Worm (Caenorhabditis elegans) whole organism, L2 larva: ENCODE measurements around the gene gdh-1.

Experiments
- R02D3.7 ChIP-seq: fragments of 150-350 bp; optimal IDR thresholded peaks from 2 replicates; lab custom pipeline; 2014; ENCODE audit warnings: missing biosample characterization, missing genetic modification characterization
- ama-1 ChIP-seq: fragments of 150-350 bp; optimal IDR thresholded peaks from 2 replicates; lab custom pipeline; 2018; ENCODE audit warnings: inconsistent platforms
- blmp-1 ChIP-seq: sonication (generic microtip); optimal IDR thresholded peaks from 2 replicates; lab custom pipeline; 2017; ENCODE audit warnings: missing genetic modification characterization, mild to moderate bottlenecking, missing compliant biosample characterization, antibody characterized with exemption, moderate library complexity; ENCODE audit not compliant: insufficient read depth
- egl-27 ChIP-seq: sonication (generic microtip); optimal IDR thresholded peaks from 3 replicates; lab custom pipeline; 2017; ENCODE audit warnings: missing biosample characterization, missing genetic modification reagents, missing genetic modification characterization
- elt-3 ChIP-seq: sonication (generic microtip); optimal IDR thresholded peaks from 2 replicates; lab custom pipeline; 2017; ENCODE audit warnings: missing biosample characterization, missing genetic modification characterization
- fos-1 ChIP-seq: fragments of 150-350 bp; optimal IDR thresholded peaks from 2 replicates; lab custom pipeline; 2014; ENCODE audit warnings: missing biosample characterization, missing genetic modification characterization
- lin-13 ChIP-seq: fragments of 150-350 bp; optimal IDR thresholded peaks from 2 replicates; lab custom pipeline; 2014; ENCODE audit warnings: missing biosample characterization, missing genetic modification reagents, missing genetic modification characterization
- mdl-1 ChIP-seq, 2 experiments: fragments of 150-350 bp in 1 of 2; sonication (generic microtip) in 1 of 2; optimal IDR thresholded peaks; 2 replicates each; lab custom pipeline; 2017; ENCODE audit warnings: missing biosample characterization in 2 of 2, missing genetic modification characterization in 2 of 2
- nhr-12 ChIP-seq: fragments of 150-350 bp; optimal IDR thresholded peaks from 2 replicates; lab custom pipeline; 2014; ENCODE audit warnings: missing biosample characterization, missing genetic modification characterization
- nhr-21 ChIP-seq: fragments of 150-350 bp; optimal IDR thresholded peaks from 2 replicates; lab custom pipeline; 2014; ENCODE audit warnings: missing biosample characterization, missing genetic modification characterization
- nhr-237 ChIP-seq: fragments of 150-350 bp; optimal IDR thresholded peaks from 2 replicates; lab custom pipeline; 2014; ENCODE audit warnings: missing biosample characterization, missing genetic modification characterization
- nhr-77 ChIP-seq: fragments of 150-350 bp; optimal IDR thresholded peaks from 2 replicates; lab custom pipeline; 2014; ENCODE audit warnings: missing biosample characterization, missing genetic modification characterization
- zag-1 ChIP-seq: fragments of 150-350 bp; optimal IDR thresholded peaks from 2 replicates; lab custom pipeline; 2014; ENCODE audit warnings: missing biosample characterization, missing genetic modification characterization

- no peak for TF ChIP-seq nhr-21 (tag; lab: Kevin White, UChicago)
- TF ChIP-seq nhr-77: no peak
- no peak for TF ChIP-seq blmp-1
- no peak for TF ChIP-seq nhr-237 (tag; lab: Kevin White, UChicago)
- no peak for TF ChIP-seq elt-3 (tag; lab: Kevin White, UChicago)
- no peak for TF ChIP-seq mdl-1 (tag; optimal IDR thresholded peaks at IDR 0.05; lab: Kevin White, UChicago)
- TF ChIP-seq ama-1 (lab: Kevin White, UChicago): no peak
- TF ChIP-seq zag-1 (tag; lab: Kevin White, UChicago): no peak
- no peak for TF ChIP-seq egl-27 (tag; lab: Kevin White, UChicago)
- TF ChIP-seq R02D3.7 (tag; lab: Kevin White, UChicago): no peak
- TF ChIP-seq fos-1 (tag; lab: Kevin White, UChicago): no peak
- TF ChIP-seq lin-13 (GFP tag; lab: Kevin White, UChicago): no peak
- TF ChIP-seq nhr-12 (tag; lab: Kevin White, UChicago): no peak
Observed at ce11 chrIV:11970171-11970570, 17.1 kb downstream of the gdh-1 start, which contains the start of gene ZK829.9.
